Fruit fly (Drosophila melanogaster): ENCODE measurements around the gene tow.

tow gene

DNA sequence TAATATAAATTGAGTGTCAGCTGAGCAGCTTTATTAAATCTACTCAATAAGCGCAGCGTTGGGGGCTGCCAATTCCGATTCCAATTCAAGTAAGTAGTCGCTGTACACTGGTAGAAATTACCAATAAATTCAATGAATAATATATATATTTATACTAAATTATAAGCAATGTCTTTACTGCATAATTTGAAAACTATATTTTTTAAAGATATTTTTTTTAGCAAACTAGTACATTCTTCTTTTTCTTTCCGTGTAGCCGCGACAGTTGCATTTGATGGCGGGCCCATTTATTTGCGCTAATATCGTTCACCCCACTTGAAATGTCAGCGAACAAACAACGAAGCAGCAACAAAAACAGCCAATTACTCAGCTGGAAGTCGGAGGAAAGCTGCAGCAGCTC lies 34.7 kb downstream of the tow start (continued):
- TF ChIP-seq pan (optimal IDR thresholded peaks at IDR 0.05), result no peak
- TF ChIP-seq pan (GFP tag; optimal IDR thresholded peaks at IDR 0.05 in 1 of 2, IDR thresholded peaks at IDR 0.05 in 1 of 2), result peak in 1 of 2 experiments; percentile 61
- peak; percentile 63 for TF ChIP-seq Xrp1 (GFP tag; IDR thresholded peaks at IDR 0.05)
- TF ChIP-seq CG1233 (GFP tag; optimal IDR thresholded peaks at IDR 0.05), result peak; percentile 19
- TF ChIP-seq gro (GFP tag; optimal IDR thresholded peaks at IDR 0.05), result no peak
- TF ChIP-seq kni (GFP tag; optimal IDR thresholded peaks at IDR 0.05), result no peak
- peak; percentile 74; the same call in 2 of the 3 replicates for TF ChIP-seq so (GFP tag; IDR thresholded peaks at IDR 0.05)
- TF ChIP-seq CG8924 (tag; optimal IDR thresholded peaks at IDR 0.05), result peak; percentile 26
- peak; percentile 19 for TF ChIP-seq CG9437 (GFP tag; optimal IDR thresholded peaks at IDR 0.05)
- no peak for TF ChIP-seq Neu2 (GFP tag; optimal IDR thresholded peaks at IDR 0.05; ENCODE audit: borderline replicate concordance)
- no peak for TF ChIP-seq Mes4 (GFP tag; optimal IDR thresholded peaks at IDR 0.05)
- peak; percentile 51; the same call in 2 of the 3 replicates for TF ChIP-seq CG17361 (GFP tag; IDR thresholded peaks at IDR 0.05)
- TF ChIP-seq CG8359 (GFP tag; optimal IDR thresholded peaks at IDR 0.05; ENCODE audit: borderline replicate concordance), result peak; percentile 47
- peak; percentile 5 for TF ChIP-seq grau (tag; optimal IDR thresholded peaks at IDR 0.05)
- peak; percentile 72 for TF ChIP-seq CG9727 (GFP tag; optimal IDR thresholded peaks at IDR 0.05)
- TF ChIP-seq peb (GFP tag; IDR thresholded peaks at IDR 0.05), result no peak
- peak; percentile 44 for TF ChIP-seq wor (GFP tag; IDR thresholded peaks at IDR 0.05)
- 0 out of 2 replicates have a peak, but pooled peaks have one; percentile 7 for TF ChIP-seq cas (GFP tag; IDR thresholded peaks at IDR 0.05)
- peak; percentile 20 for TF ChIP-seq nom (GFP tag; optimal IDR thresholded peaks at IDR 0.05)
- TF ChIP-seq CG10979 (tag; optimal IDR thresholded peaks at IDR 0.05), result peak; percentile 73
- no peak for TF ChIP-seq bbx (GFP tag; IDR thresholded peaks at IDR 0.05; ENCODE audit: partially characterized antibody)
- TF ChIP-seq CG2678 (tag; optimal IDR thresholded peaks at IDR 0.05), result peak; percentile 66
- no peak for TF ChIP-seq CG3726 (GFP tag; IDR thresholded peaks at IDR 0.05)
- peak; percentile 45; the same call in 1 of the 2 replicates for TF ChIP-seq CG17328 (GFP tag; IDR thresholded peaks at IDR 0.05)
- no peak for TF ChIP-seq mam (GFP tag; optimal IDR thresholded peaks at IDR 0.05)
- TF ChIP-seq odd (GFP tag; optimal IDR thresholded peaks at IDR 0.05), result peak; percentile 20
- peak; percentile 46; the same call in 1 of the 2 replicates for TF ChIP-seq CG14441 (GFP tag; IDR thresholded peaks at IDR 0.05)
- TF ChIP-seq CG15011 (GFP tag; optimal IDR thresholded peaks at IDR 0.05), result peak; percentile 2
- peak; percentile 32 for TF ChIP-seq CG18619 (GFP tag; optimal IDR thresholded peaks at IDR 0.05)
- peak; percentile 19 for TF ChIP-seq kah (GFP tag; optimal IDR thresholded peaks at IDR 0.05)
- TF ChIP-seq chn (GFP tag; optimal IDR thresholded peaks at IDR 0.05), result no peak
- TF ChIP-seq CG15696 (tag; optimal IDR thresholded peaks at IDR 0.05), result no peak
- TF ChIP-seq CG30431 (GFP tag; optimal IDR thresholded peaks at IDR 0.05), result peak; percentile 23
- TF ChIP-seq bsh (GFP tag; optimal IDR thresholded peaks at IDR 0.05), result peak in 1 of 2 experiments; percentile 74
- TF ChIP-seq CG11247 (GFP tag; IDR thresholded peaks at IDR 0.05), result peak; percentile 37; the same call in 1 of the 2 replicates
- peak; percentile 27 for TF ChIP-seq tio (GFP tag; optimal IDR thresholded peaks at IDR 0.05)
- TF ChIP-seq CG12942 (GFP tag; optimal IDR thresholded peaks at IDR 0.05), result peak; percentile 2
- peak; percentile 45; the same call in 1 of the 3 replicates for TF ChIP-seq CG11456 (GFP tag; IDR thresholded peaks at IDR 0.05)
- peak; percentile 45 for TF ChIP-seq ewg (GFP tag; optimal IDR thresholded peaks at IDR 0.05)
- peak; percentile 52 for TF ChIP-seq esg (GFP tag; conservative IDR thresholded peaks at IDR 0.05)
- no peak for TF ChIP-seq sug (tag; optimal IDR thresholded peaks at IDR 0.05)
- TF ChIP-seq oc (tag; optimal IDR thresholded peaks at IDR 0.05), result peak; percentile 37
- peak; percentile 31 for TF ChIP-seq Fer3 (tag; optimal IDR thresholded peaks at IDR 0.05)
- no peak for TF ChIP-seq sc (optimal IDR thresholded peaks at IDR 0.05)
- peak; percentile 46 for TF ChIP-seq sc (GFP tag; optimal IDR thresholded peaks at IDR 0.05)
- TF ChIP-seq CG12659 (GFP tag; optimal IDR thresholded peaks at IDR 0.05), result peak; percentile 32
- TF ChIP-seq ap (GFP tag; IDR thresholded peaks at IDR 0.05), result peak; percentile 41; the same call in 1 of the 2 replicates
- TF ChIP-seq Gsc (GFP tag; IDR thresholded peaks at IDR 0.05), result no peak
- peak; percentile 71 for TF ChIP-seq CG31441 (GFP tag; IDR thresholded peaks at IDR 0.05)
- no peak for TF ChIP-seq CG7928 (GFP tag; optimal IDR thresholded peaks at IDR 0.05)
- TF ChIP-seq Chrac-16 (GFP tag; optimal IDR thresholded peaks at IDR 0.05), result peak; percentile 44
